Fruit fly (Drosophila melanogaster) whole organism, embryonic: Measurements from ENCODE around the gene CheA75a.

Source experiments
- ATbp ChIP-seq: fragments of 200-800 bp; sonication (Bioruptor generic); optimal IDR thresholded peaks from 2 replicates; lab custom pipeline; 2017; ENCODE audit warnings: missing biosample characterization, mild to moderate bottlenecking, missing genetic modification characterization, missing genetic modification reagents
- Abd-B ChIP-seq: fragments of 200-800 bp; sonication (Bioruptor generic); optimal IDR thresholded peaks from 2 replicates; lab custom pipeline; 2018; ENCODE audit warnings: missing biosample characterization, mild to moderate bottlenecking, missing genetic modification characterization, moderate library complexity
- BEAF-32 ChIP-seq: fragments of 200-800 bp; sonication (Bioruptor generic); optimal IDR thresholded peaks from 3 replicates; lab custom pipeline; 2017; ENCODE audit warnings: missing biosample characterization, missing genetic modification characterization, mild to moderate bottlenecking, moderate library complexity, missing genetic modification reagents
- Bdp1 ChIP-seq: fragments of 200-800 bp; sonication (Bioruptor generic); optimal IDR thresholded peaks from 3 replicates; lab custom pipeline; 2016; ENCODE audit warnings: missing biosample characterization, missing genetic modification characterization
- BtbVII ChIP-seq: fragments of 200-800 bp; sonication (Bioruptor generic); optimal IDR thresholded peaks from 3 replicates; lab custom pipeline; 2017; ENCODE audit warnings: missing biosample characterization, mild to moderate bottlenecking, missing genetic modification characterization
- Bteb2 ChIP-seq: fragments of 200-800 bp; sonication (Bioruptor generic); optimal IDR thresholded peaks from 2 replicates; lab custom pipeline; 2016; ENCODE audit warnings: missing biosample characterization, missing genetic modification characterization
- C15 ChIP-seq: fragments of 200-800 bp; sonication (Bioruptor generic); IDR thresholded peaks from 3 replicates; pipeline ENCODE4 v1.3.6; 2022; ENCODE audit warnings: missing biosample characterization, missing genetic modification characterization
- CG10274 ChIP-seq: fragments of 200-800 bp; sonication (Bioruptor generic); optimal IDR thresholded peaks from 3 replicates; lab custom pipeline; 2017; ENCODE audit warnings: missing biosample characterization, mild to moderate bottlenecking, missing genetic modification characterization
- CG11696 ChIP-seq: fragments of 200-800 bp; sonication (Bioruptor generic); IDR thresholded peaks from 2 replicates; pipeline ENCODE4 v1.3.6; 2022; ENCODE audit warnings: missing biosample characterization, missing genetic modification characterization
- CG12071 ChIP-seq: fragments of 200-800 bp; sonication (Bioruptor generic); optimal IDR thresholded peaks from 3 replicates; lab custom pipeline; 2018; ENCODE audit warnings: missing biosample characterization, mild to moderate bottlenecking, missing genetic modification characterization
- CG12155 ChIP-seq: fragments of 200-800 bp; sonication (Bioruptor generic); optimal IDR thresholded peaks from 3 replicates; lab custom pipeline; 2016; ENCODE audit warnings: missing biosample characterization, missing genetic modification characterization
- CG14860 ChIP-seq: fragments of 200-800 bp; sonication (Bioruptor generic); IDR thresholded peaks from 3 replicates; pipeline ENCODE4 v1.3.6; 2022; ENCODE audit warnings: missing biosample characterization, missing genetic modification characterization; ENCODE audit not compliant: partially characterized antibody
- CG18599 ChIP-seq: fragments of 200-800 bp; sonication (Bioruptor generic); optimal IDR thresholded peaks from 3 replicates; lab custom pipeline; 2017; ENCODE audit warnings: missing biosample characterization, missing genetic modification characterization, mild to moderate bottlenecking, moderate library complexity, missing genetic modification reagents
- CG2202 ChIP-seq: fragments of 200-800 bp; sonication (Bioruptor generic); optimal IDR thresholded peaks from 2 replicates; lab custom pipeline; 2018; ENCODE audit warnings: missing biosample characterization, mild to moderate bottlenecking, missing genetic modification characterization
- CG2875 ChIP-seq: fragments of 200-800 bp; sonication (Bioruptor generic); optimal IDR thresholded peaks from 2 replicates; lab custom pipeline; 2017; ENCODE audit warnings: missing biosample characterization, mild to moderate bottlenecking, missing genetic modification characterization, missing genetic modification reagents
- CG30403 ChIP-seq: fragments of 200-800 bp; sonication (Bioruptor generic); optimal IDR thresholded peaks from 3 replicates; lab custom pipeline; 2016; ENCODE audit warnings: missing biosample characterization, missing genetic modification characterization
- CG31224 ChIP-seq: fragments of 200-800 bp; sonication (Bioruptor generic); IDR thresholded peaks from 2 replicates; pipeline ENCODE4 v1.3.6; 2022; ENCODE audit warnings: missing biosample characterization, missing genetic modification characterization
- CG31388 ChIP-seq: fragments of 200-800 bp; sonication (Bioruptor generic); optimal IDR thresholded peaks from 2 replicates; lab custom pipeline; 2016; ENCODE audit warnings: missing biosample characterization, missing genetic modification characterization
- CG3163 ChIP-seq: fragments of 200-800 bp; sonication (Bioruptor generic); optimal IDR thresholded peaks from 3 replicates; lab custom pipeline; 2016; ENCODE audit warnings: missing biosample characterization, missing genetic modification characterization
- CG33213 ChIP-seq: fragments of 200-800 bp; sonication (Bioruptor generic); optimal IDR thresholded peaks from 3 replicates; lab custom pipeline; 2016; ENCODE audit warnings: missing biosample characterization, missing genetic modification characterization
- CG34224 ChIP-seq: fragments of 200-800 bp; sonication (Bioruptor generic); IDR thresholded peaks from 3 replicates; pipeline ENCODE4 v1.3.6; 2022; ENCODE audit warnings: missing biosample characterization, missing genetic modification characterization; ENCODE audit not compliant: partially characterized antibody
- CG4617 ChIP-seq: fragments of 200-800 bp; sonication (Bioruptor generic); optimal IDR thresholded peaks from 3 replicates; lab custom pipeline; 2016; ENCODE audit warnings: missing biosample characterization, missing genetic modification characterization, borderline replicate concordance
- CG5245 ChIP-seq: fragments of 200-800 bp; sonication (Bioruptor generic); optimal IDR thresholded peaks from 3 replicates; lab custom pipeline; 2016; ENCODE audit warnings: missing biosample characterization, missing genetic modification characterization
- CG6254 ChIP-seq: fragments of 200-800 bp; sonication (Bioruptor generic); optimal IDR thresholded peaks from 3 replicates; lab custom pipeline; 2017; ENCODE audit warnings: mild to moderate bottlenecking, missing biosample characterization, missing genetic modification reagents, missing genetic modification characterization
- CG8359 ChIP-seq: fragments of 200-800 bp; sonication (Bioruptor generic); optimal IDR thresholded peaks from 2 replicates; lab custom pipeline; 2017; ENCODE audit warnings: missing biosample characterization, mild to moderate bottlenecking, missing genetic modification characterization, borderline replicate concordance
- CG8944 ChIP-seq: fragments of 200-800 bp; sonication (Bioruptor generic); optimal IDR thresholded peaks from 3 replicates; lab custom pipeline; 2016; ENCODE audit warnings: missing biosample characterization, missing genetic modification characterization
- CoRest ChIP-seq: fragments of 200-800 bp; sonication (Bioruptor generic); optimal IDR thresholded peaks from 3 replicates; lab custom pipeline; 2018; ENCODE audit warnings: missing biosample characterization, mild to moderate bottlenecking, missing genetic modification characterization, moderate library complexity
- Pdp1 ChIP-seq, 2 experiments: fragments of 200-800 bp; sonication (Bioruptor generic); optimal IDR thresholded peaks; 3 replicates each; lab custom pipeline; 2016; ENCODE audit warnings: missing biosample characterization in 2 of 2, missing genetic modification characterization in 2 of 2, mild to moderate bottlenecking in 1 of 2, moderate library complexity in 1 of 2
- Sox102F ChIP-seq: fragments of 200-800 bp; sonication (Bioruptor generic); optimal IDR thresholded peaks from 2 replicates; lab custom pipeline; 2018; ENCODE audit warnings: missing biosample characterization, mild to moderate bottlenecking, missing genetic modification characterization, moderate library complexity
- Spps ChIP-seq: fragments of 200-800 bp; sonication (Bioruptor generic); optimal IDR thresholded peaks from 2 replicates; lab custom pipeline; 2018; ENCODE audit warnings: missing biosample characterization, mild to moderate bottlenecking, missing genetic modification characterization
- Taf1 ChIP-seq: fragments of 200-800 bp; sonication (Bioruptor generic); IDR thresholded peaks from 2 replicates; pipeline ENCODE4 v1.3.6; 2022; ENCODE audit warnings: missing biosample characterization, missing genetic modification characterization
- al ChIP-seq: fragments of 200-800 bp; sonication (Bioruptor generic); IDR thresholded peaks from 2 replicates; pipeline ENCODE4 v1.3.6; 2022; ENCODE audit warnings: missing biosample characterization, missing genetic modification characterization
- bsh ChIP-seq, 2 experiments: fragments of 200-800 bp; sonication (Bioruptor generic); optimal IDR thresholded peaks; 2 replicates each; lab custom pipeline; 2017 to 2018; ENCODE audit warnings: mild to moderate bottlenecking in 2 of 2, missing biosample characterization in 2 of 2, missing genetic modification characterization in 2 of 2, moderate library complexity in 1 of 2
- cato ChIP-seq: fragments of 200-800 bp; sonication (Bioruptor generic); optimal IDR thresholded peaks from 2 replicates; lab custom pipeline; 2016; ENCODE audit warnings: missing biosample characterization, missing genetic modification characterization, borderline replicate concordance
- crc ChIP-seq: fragments of 200-800 bp; sonication (Bioruptor generic); optimal IDR thresholded peaks from 2 replicates; lab custom pipeline; 2016; ENCODE audit warnings: missing biosample characterization, missing genetic modification characterization
- esg ChIP-seq: fragments of 200-800 bp; sonication (Bioruptor generic); conservative IDR thresholded peaks from 2 replicates; pipeline ENCODE4 v1.3.6; 2022; ENCODE audit warnings: missing biosample characterization, missing genetic modification characterization
- ewg ChIP-seq: fragments of 200-800 bp; sonication (Bioruptor generic); optimal IDR thresholded peaks from 3 replicates; lab custom pipeline; 2017; ENCODE audit warnings: mild to moderate bottlenecking, missing biosample characterization, missing genetic modification reagents, missing genetic modification characterization
- insv ChIP-seq, 2 experiments: fragments of 200-800 bp; sonication (Bioruptor generic); optimal IDR thresholded peaks; 3 replicates each; lab custom pipeline; 2016 to 2018; ENCODE audit warnings: missing biosample characterization in 2 of 2, missing genetic modification characterization in 2 of 2
- kay ChIP-seq: fragments of 200-800 bp; sonication (Bioruptor generic); optimal IDR thresholded peaks from 2 replicates; lab custom pipeline; 2016; ENCODE audit warnings: missing biosample characterization, missing genetic modification characterization
- lov ChIP-seq, 2 experiments: fragments of 200-800 bp in 1 of 2; fragments of >200 bp in 1 of 2; sonication (Bioruptor generic) in 1 of 2; IDR thresholded peaks in 1 of 2; optimal IDR thresholded peaks in 1 of 2; 2 replicates in 1 of 2; 3 replicates in 1 of 2; pipeline versions ENCODE4 v1.3.6 to Lab custom; 2017 to 2022; ENCODE audit warnings: missing biosample characterization in 1 of 2, missing genetic modification characterization in 1 of 2
- mam ChIP-seq: fragments of 200-800 bp; sonication (Bioruptor generic); optimal IDR thresholded peaks from 3 replicates; lab custom pipeline; 2016; ENCODE audit warnings: missing biosample characterization, missing genetic modification characterization
- nmo ChIP-seq: fragments of 200-800 bp; sonication (Bioruptor generic); optimal IDR thresholded peaks from 2 replicates; lab custom pipeline; 2018; ENCODE audit warnings: missing biosample characterization, mild to moderate bottlenecking, missing genetic modification characterization, moderate library complexity
- otp ChIP-seq: fragments of 200-800 bp; sonication (Bioruptor generic); IDR thresholded peaks from 3 replicates; pipeline ENCODE4, ENCODE4 v1.3.6; 2022; ENCODE audit warnings: missing biosample characterization, missing genetic modification characterization
- pb ChIP-seq: fragments of 200-800 bp; sonication (Bioruptor generic); optimal IDR thresholded peaks from 3 replicates; lab custom pipeline; 2016; ENCODE audit warnings: missing biosample characterization, missing genetic modification characterization
- pum ChIP-seq: fragments of 200-800 bp; sonication (Bioruptor generic); optimal IDR thresholded peaks from 2 replicates; lab custom pipeline; 2016; ENCODE audit warnings: missing biosample characterization, missing genetic modification characterization
- stwl ChIP-seq: fragments of 200-800 bp; sonication (Bioruptor generic); optimal IDR thresholded peaks from 3 replicates; lab custom pipeline; 2018; ENCODE audit warnings: missing biosample characterization, mild to moderate bottlenecking, missing genetic modification characterization, moderate library complexity
- wek ChIP-seq: fragments of 200-800 bp; sonication (Bioruptor generic); optimal IDR thresholded peaks from 3 replicates; lab custom pipeline; 2018; ENCODE audit warnings: missing biosample characterization, mild to moderate bottlenecking, missing genetic modification characterization, moderate library complexity

CheA75a gene

DNA sequence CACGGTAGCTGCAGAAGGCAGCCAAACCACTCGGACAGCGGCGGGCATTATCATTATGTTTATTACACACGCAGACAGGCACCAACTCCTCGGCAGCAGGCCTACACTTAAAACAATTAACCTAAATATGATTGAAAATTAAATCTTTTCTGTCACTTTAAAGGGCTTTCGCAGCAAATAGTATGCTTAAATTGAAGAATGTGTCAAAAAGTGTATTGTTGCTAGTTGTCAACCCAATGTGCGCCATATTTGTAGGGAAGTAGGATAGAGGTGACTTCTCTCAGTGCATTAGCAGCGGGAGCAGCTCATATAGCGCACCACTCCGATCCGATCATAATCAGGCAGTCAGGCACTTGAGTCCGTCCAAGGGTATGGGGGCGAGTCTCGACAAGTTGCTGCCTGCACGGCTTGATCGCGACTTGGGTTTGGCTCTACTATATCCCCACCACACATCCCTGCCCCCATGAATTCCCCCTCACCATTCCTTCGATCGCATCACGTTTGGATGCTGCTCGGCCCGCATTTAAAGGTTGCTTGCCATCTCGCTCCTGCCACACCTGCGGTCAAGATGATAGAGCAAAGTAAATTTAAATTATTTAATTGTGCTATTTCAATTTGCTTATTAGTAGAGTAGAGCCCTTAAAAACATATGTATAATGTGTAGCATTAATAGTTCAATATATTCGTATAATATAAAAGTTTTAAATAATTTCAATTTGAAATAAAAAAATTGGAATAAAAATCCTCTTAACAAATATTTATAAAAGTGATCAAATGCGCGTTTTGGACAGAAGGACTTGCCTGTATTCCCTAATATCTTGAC is 15.9 kb upstream of the CheA75a start:
- TF ChIP-seq mam (GFP tag; lab: Kevin White, UChicago) (peak; percentile 82), CG33213 (GFP tag; lab: Kevin White, UChicago) (peak; percentile 84), bsh (GFP tag; optimal IDR thresholded peaks at IDR 0.05; lab: Kevin White, UChicago) (peak; percentile 93 to 97), esg (GFP tag; lab: Robert Waterston, UW) (peak; percentile 82), CG18599 (GFP tag; lab: Kevin White, UChicago) (peak; percentile 71), Pdp1 (GFP tag; optimal IDR thresholded peaks at IDR 0.05; lab: Kevin White, UChicago) (peak; percentile 90), Sox102F (GFP tag; lab: Kevin White, UChicago) (peak; percentile 87), CoRest (peak; percentile 90), insv (GFP tag; optimal IDR thresholded peaks at IDR 0.05; lab: Kevin White, UChicago) (no peak), CG30403 (GFP tag; lab: Kevin White, UChicago) (peak; percentile 82), CG8944 (GFP tag; lab: Kevin White, UChicago) (peak; percentile 93), CG31224 (GFP tag; lab: Robert Waterston, UW) (0 out of 2 replicates have a peak, but pooled peaks have one; percentile 17), nmo (GFP tag; lab: Kevin White, UChicago) (peak; percentile 92), CG34224 (GFP tag; lab: Robert Waterston, UW) (no peak), CG12155 (GFP tag; lab: Kevin White, UChicago) (peak; percentile 60), otp (GFP tag; lab: Robert Waterston, UW) (peak; percentile 94), Taf1 (GFP tag; lab: Robert Waterston, UW) (no peak), cato (GFP tag; lab: Kevin White, UChicago) (peak; percentile 86), CG11696 (peak; percentile 94), wek (GFP tag; lab: Kevin White, UChicago) (peak; percentile 71), stwl (peak; percentile 52), C15 (GFP tag; lab: Robert Waterston, UW) (0 out of 3 replicates have a peak, but pooled peaks have one; percentile 34), BEAF-32 (no peak), Abd-B (GFP tag; lab: Kevin White, UChicago) (peak; percentile 78), lov (optimal IDR thresholded peaks at IDR 0.05; lab: Kevin White, UChicago) (no peak), lov (GFP tag; IDR thresholded peaks at IDR 0.05; lab: Robert Waterston, UW) (peak; percentile 93), CG2202 (tag; lab: Kevin White, UChicago) (peak; percentile 94), CG4617 (GFP tag; lab: Kevin White, UChicago) (peak; percentile 60), CG10274 (GFP tag; lab: Kevin White, UChicago) (peak; percentile 33), CG14860 (GFP tag; lab: Robert Waterston, UW) (no peak), BtbVII (GFP tag; lab: Kevin White, UChicago) (peak; percentile 55), ATbp (GFP tag; lab: Kevin White, UChicago) (peak; percentile 82), Bdp1 (GFP tag; lab: Kevin White, UChicago) (peak; percentile 73), Spps (tag; lab: Kevin White, UChicago) (peak; percentile 92), ewg (peak; percentile 79), CG12071 (peak; percentile 76), kay (GFP tag; lab: Kevin White, UChicago) (peak; percentile 47), CG31388 (GFP tag; lab: Kevin White, UChicago) (peak; percentile 31), crc (peak; percentile 83), CG8359 (GFP tag; lab: Kevin White, UChicago) (peak; percentile 80), CG6254 (GFP tag; lab: Kevin White, UChicago) (peak; percentile 84), pb (GFP tag; lab: Kevin White, UChicago) (no peak), CG2875 (GFP tag; lab: Kevin White, UChicago) (peak; percentile 92), Bteb2 (GFP tag; lab: Kevin White, UChicago) (peak; percentile 54), al (0 out of 2 replicates have a peak, but pooled peaks have one; percentile 32), pum (peak; percentile 92), CG3163 (GFP tag; lab: Kevin White, UChicago) (peak; percentile 74), CG5245 (GFP tag; lab: Kevin White, UChicago) (peak; percentile 85)
